Fruit fly (Drosophila melanogaster): ENCODE data around the gene Sfp79B.

Gene Sfp79B

DNA sequence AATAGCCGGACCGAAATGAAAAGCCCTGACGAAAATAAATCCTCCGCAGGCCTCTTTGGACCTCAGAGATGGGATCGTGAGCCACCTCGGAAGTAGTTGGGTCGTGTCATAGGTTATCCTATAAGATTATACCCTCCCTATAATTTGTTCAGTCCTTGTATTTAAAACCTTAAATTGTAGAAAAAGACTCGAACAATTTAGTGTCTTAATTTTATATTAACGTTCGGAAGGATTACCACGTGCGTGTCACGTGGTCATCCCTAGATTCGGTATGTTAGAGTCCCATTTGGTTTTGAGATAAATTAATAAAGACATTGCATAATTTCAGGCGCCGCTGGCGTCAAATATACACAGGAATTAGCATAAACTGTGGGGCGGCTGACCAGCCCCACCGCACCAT is 2.1 kb upstream of the Sfp79B start:
- peak; percentile 46 for TF ChIP-seq N (GFP tag; optimal IDR thresholded peaks at IDR 0.05)
- TF ChIP-seq tai (GFP tag; optimal IDR thresholded peaks at IDR 0.05) = no peak
- no peak for TF ChIP-seq usp (GFP tag; optimal IDR thresholded peaks at IDR 0.05)
- TF ChIP-seq fru (GFP tag; optimal IDR thresholded peaks at IDR 0.05) = peak; percentile 79
- peak; percentile 83 for TF ChIP-seq rgr (GFP tag; optimal IDR thresholded peaks at IDR 0.05)
- no peak for TF ChIP-seq CG9705 (GFP tag; optimal IDR thresholded peaks at IDR 0.05)
- no peak for TF ChIP-seq lola (GFP tag; optimal IDR thresholded peaks at IDR 0.05)
- TF ChIP-seq Dfd (GFP tag; optimal IDR thresholded peaks at IDR 0.05) = no peak
- TF ChIP-seq CG32264 (GFP tag; optimal IDR thresholded peaks at IDR 0.05) = peak; percentile 36
- peak; percentile 66 for TF ChIP-seq HLH106 (tag; optimal IDR thresholded peaks at IDR 0.05)
- no peak for TF ChIP-seq sv (GFP tag; optimal IDR thresholded peaks at IDR 0.05)
- peak; percentile 66 for TF ChIP-seq Hnf4 (GFP tag; optimal IDR thresholded peaks at IDR 0.05)
- TF ChIP-seq Mio (GFP tag; optimal IDR thresholded peaks at IDR 0.05) = no peak
- TF ChIP-seq jim (GFP tag; optimal IDR thresholded peaks at IDR 0.05) = no peak
- peak; percentile 60 for TF ChIP-seq ey (GFP tag; optimal IDR thresholded peaks at IDR 0.05)
- TF ChIP-seq Myc (optimal IDR thresholded peaks at IDR 0.05) = peak; percentile 52
- peak; percentile 79 for TF ChIP-seq woc (GFP tag; optimal IDR thresholded peaks at IDR 0.05)
- TF ChIP-seq h (GFP tag; optimal IDR thresholded peaks at IDR 0.05) = peak; percentile 77
- TF ChIP-seq Sp1 (GFP tag; optimal IDR thresholded peaks at IDR 0.05) = peak; percentile 66
- TF ChIP-seq foxo (GFP tag; optimal IDR thresholded peaks at IDR 0.05) = peak in 1 of 2 experiments; percentile 80
- TF ChIP-seq OdsH (GFP tag; optimal IDR thresholded peaks at IDR 0.05) = peak; percentile 74
- peak; percentile 78 for TF ChIP-seq br (GFP tag; optimal IDR thresholded peaks at IDR 0.05)
- TF ChIP-seq GATAd (GFP tag; optimal IDR thresholded peaks at IDR 0.05) = no peak
- TF ChIP-seq Vsx2 (GFP tag; optimal IDR thresholded peaks at IDR 0.05; ENCODE audit: partially characterized antibody) = no peak
- TF ChIP-seq Abd-B (GFP tag; optimal IDR thresholded peaks at IDR 0.05) = no peak
- peak; percentile 62 for TF ChIP-seq psq (GFP tag; optimal IDR thresholded peaks at IDR 0.05)
- no peak for TF ChIP-seq pan (optimal IDR thresholded peaks at IDR 0.05)
- TF ChIP-seq brk (GFP tag; optimal IDR thresholded peaks at IDR 0.05) = no peak
- peak; percentile 32 for TF ChIP-seq dmrt93B (GFP tag; optimal IDR thresholded peaks at IDR 0.05)
- TF ChIP-seq dsf (GFP tag; optimal IDR thresholded peaks at IDR 0.05; ENCODE audit: borderline replicate concordance) = no peak
- no peak for TF ChIP-seq CrebA (GFP tag; optimal IDR thresholded peaks at IDR 0.05; ENCODE audit: borderline replicate concordance)
- no peak for TF ChIP-seq sage (GFP tag; optimal IDR thresholded peaks at IDR 0.05)
- TF ChIP-seq dl (GFP tag; optimal IDR thresholded peaks at IDR 0.05; ENCODE audit: insufficient read depth in 1 of 2, partially characterized antibody in 2 of 2) = no peak
- TF ChIP-seq Jra (GFP tag; optimal IDR thresholded peaks at IDR 0.05) = peak; percentile 56
- no peak for TF ChIP-seq Hr83 (GFP tag; optimal IDR thresholded peaks at IDR 0.05; ENCODE audit: poor library complexity, severe bottlenecking)
- TF ChIP-seq Dif (GFP tag; optimal IDR thresholded peaks at IDR 0.05; ENCODE audit: partially characterized antibody) = no peak
- TF ChIP-seq Rel (GFP tag; optimal IDR thresholded peaks at IDR 0.05) = no peak
- TF ChIP-seq Rel (tag; optimal IDR thresholded peaks at IDR 0.05) = no peak
- TF ChIP-seq Hr78 (GFP tag; optimal IDR thresholded peaks at IDR 0.05) = no peak

DNA sequence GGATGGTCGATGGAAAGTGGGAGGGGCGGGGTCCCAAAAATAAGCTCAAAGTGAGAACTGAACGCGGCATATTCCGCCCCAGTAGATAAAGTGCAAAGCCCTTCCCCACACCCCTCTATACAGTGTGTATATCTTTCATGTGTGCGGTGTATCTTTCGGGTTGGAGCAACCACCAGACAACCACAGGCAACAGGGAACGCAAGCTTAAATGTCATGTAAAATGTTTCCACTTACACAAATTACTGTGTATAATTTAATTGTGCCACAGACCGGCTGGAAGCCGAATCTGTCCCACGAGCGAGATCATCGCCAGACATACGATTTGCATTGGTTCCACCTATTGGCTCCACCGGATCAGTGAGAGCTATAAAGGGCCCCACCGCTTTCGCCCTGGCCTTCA is 2.3 kb downstream of the Sfp79B start, which contains the start of gene msopa:
msopa (plus strand) TSS at position 301 of the 400 bp plus-strand sequence.
- TF ChIP-seq lola (GFP tag; optimal IDR thresholded peaks at IDR 0.05) (no peak), HLH106 (tag; optimal IDR thresholded peaks at IDR 0.05) (no peak), h (GFP tag; optimal IDR thresholded peaks at IDR 0.05) (no peak), Dfd (GFP tag; optimal IDR thresholded peaks at IDR 0.05) (no peak), tai (GFP tag; optimal IDR thresholded peaks at IDR 0.05) (no peak), CrebA (GFP tag; optimal IDR thresholded peaks at IDR 0.05; ENCODE audit: borderline replicate concordance) (no peak), dmrt93B (GFP tag; optimal IDR thresholded peaks at IDR 0.05) (no peak)

DNA sequence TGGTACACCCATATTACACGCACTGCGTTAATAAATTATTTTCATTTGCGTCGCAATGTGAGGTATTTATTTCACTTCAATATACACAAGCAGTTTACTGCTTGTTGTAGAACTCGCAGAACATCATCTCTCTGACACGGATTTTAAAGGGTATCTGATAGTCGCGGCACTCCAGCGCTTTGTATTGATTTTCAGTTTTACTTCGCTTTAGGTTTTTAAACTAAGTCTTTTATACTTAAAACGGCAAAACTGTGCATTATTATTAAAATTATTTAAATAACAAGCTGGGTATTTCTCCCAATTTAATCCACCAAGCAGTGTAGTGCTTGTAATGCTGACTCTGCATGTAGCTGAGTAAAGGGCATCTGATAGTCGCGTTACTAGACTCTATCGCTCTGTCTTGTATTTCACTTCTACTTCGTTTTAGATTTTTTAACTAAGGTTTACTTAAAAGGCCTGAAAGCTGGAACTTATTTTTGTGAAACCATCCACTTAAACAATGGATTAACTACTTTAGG is 3.1 kb downstream of the Sfp79B start:
- TF ChIP-seq Vsx2 (GFP tag; optimal IDR thresholded peaks at IDR 0.05; ENCODE audit: partially characterized antibody) (no peak), sage (GFP tag; optimal IDR thresholded peaks at IDR 0.05) (no peak), Dif (GFP tag; optimal IDR thresholded peaks at IDR 0.05; ENCODE audit: partially characterized antibody) (no peak), brk (GFP tag; optimal IDR thresholded peaks at IDR 0.05) (no peak)

Data from whole organism, wandering third instar larva.